Fruit fly (Drosophila melanogaster): ENCODE data around the gene Stip1.

The Stip1 gene

dm6 chr2L:249048-249825 is 45.7 kb upstream of the Stip1 start (continued):
- no peak for TF ChIP-seq ase (GFP tag; IDR thresholded peaks at IDR 0.05)
- TF ChIP-seq CG17385 (GFP tag; optimal IDR thresholded peaks at IDR 0.05): peak; percentile 97
- no peak for TF ChIP-seq Lpt (GFP tag; optimal IDR thresholded peaks at IDR 0.05)
- no peak for TF ChIP-seq CG6272 (GFP tag; IDR thresholded peaks at IDR 0.05)
- TF ChIP-seq dm (GFP tag; optimal IDR thresholded peaks at IDR 0.05): no peak
- TF ChIP-seq CG31388 (GFP tag; optimal IDR thresholded peaks at IDR 0.05): no peak
- no peak for TF ChIP-seq ap (GFP tag; IDR thresholded peaks at IDR 0.05)
- TF ChIP-seq CG42726 (GFP tag; IDR thresholded peaks at IDR 0.05; ENCODE audit: partially characterized antibody): no peak
- TF ChIP-seq grau (tag; optimal IDR thresholded peaks at IDR 0.05): peak; percentile 84
- TF ChIP-seq dpn (GFP tag; optimal IDR thresholded peaks at IDR 0.05): no peak
- peak; percentile 10 for TF ChIP-seq CG8944 (GFP tag; optimal IDR thresholded peaks at IDR 0.05)
- TF ChIP-seq dati (GFP tag; IDR thresholded peaks at IDR 0.05): no peak
- TF ChIP-seq rib (GFP tag; IDR thresholded peaks at IDR 0.05): no peak
- no peak for TF ChIP-seq ham (GFP tag; IDR thresholded peaks at IDR 0.05)
- TF ChIP-seq CG8388 (GFP tag; optimal IDR thresholded peaks at IDR 0.05): peak; percentile 24
- TF ChIP-seq CG11456 (GFP tag; IDR thresholded peaks at IDR 0.05): no peak
- no peak for TF ChIP-seq CG11723 (GFP tag; optimal IDR thresholded peaks at IDR 0.05)
- no peak for TF ChIP-seq Asciz (GFP tag; optimal IDR thresholded peaks at IDR 0.05)
- TF ChIP-seq CG10274 (GFP tag; optimal IDR thresholded peaks at IDR 0.05): no peak
- no peak for TF ChIP-seq CG1792 (GFP tag; optimal IDR thresholded peaks at IDR 0.05)
- TF ChIP-seq CG7372 (GFP tag; IDR thresholded peaks at IDR 0.05): no peak
- no peak for TF ChIP-seq tup (GFP tag; optimal IDR thresholded peaks at IDR 0.05)
- no peak for TF ChIP-seq CG9609 (GFP tag; optimal IDR thresholded peaks at IDR 0.05)
- no peak for TF ChIP-seq bcd (GFP tag; optimal IDR thresholded peaks at IDR 0.05)
- TF ChIP-seq Blimp-1 (GFP tag; optimal IDR thresholded peaks at IDR 0.05): no peak
- no peak for TF ChIP-seq slp2 (GFP tag; optimal IDR thresholded peaks at IDR 0.05)
- no peak for TF ChIP-seq Hmx (GFP tag; optimal IDR thresholded peaks at IDR 0.05)
- TF ChIP-seq inv (GFP tag; IDR thresholded peaks at IDR 0.05; ENCODE audit: partially characterized antibody): no peak
- no peak for TF ChIP-seq D (optimal IDR thresholded peaks at IDR 0.05)
- peak; percentile 14 for TF ChIP-seq D (GFP tag; optimal IDR thresholded peaks at IDR 0.05)
- no peak for TF ChIP-seq shn (GFP tag; optimal IDR thresholded peaks at IDR 0.05)
- no peak for TF ChIP-seq NFAT (GFP tag; IDR thresholded peaks at IDR 0.05)
- TF ChIP-seq CG10209 (GFP tag; optimal IDR thresholded peaks at IDR 0.05): no peak
- peak; percentile 87 for TF ChIP-seq CG3163 (GFP tag; optimal IDR thresholded peaks at IDR 0.05)
- TF ChIP-seq CG7745 (tag; optimal IDR thresholded peaks at IDR 0.05): no peak
- no peak for TF ChIP-seq Poxn (GFP tag; IDR thresholded peaks at IDR 0.05)
- no peak for TF ChIP-seq Dref (GFP tag; IDR thresholded peaks at IDR 0.05)
- TF ChIP-seq vnd (GFP tag; IDR thresholded peaks at IDR 0.05; ENCODE audit: partially characterized antibody): no peak
- peak; percentile 62 for TF ChIP-seq Drgx (GFP tag; IDR thresholded peaks at IDR 0.05)
- no peak for TF ChIP-seq CG4282 (GFP tag; optimal IDR thresholded peaks at IDR 0.05)
- TF ChIP-seq E2f1 (GFP tag; IDR thresholded peaks at IDR 0.05): no peak
- peak; percentile 15 for TF ChIP-seq CG10979 (tag; optimal IDR thresholded peaks at IDR 0.05)
- no peak for TF ChIP-seq CG3407 (GFP tag; optimal IDR thresholded peaks at IDR 0.05)
- TF ChIP-seq sob (GFP tag; IDR thresholded peaks at IDR 0.05): no peak; the same call in 1 of the 2 replicates
- TF ChIP-seq Mad (GFP tag; optimal IDR thresholded peaks at IDR 0.05): no peak
- TF ChIP-seq Atf-2 (GFP tag; optimal IDR thresholded peaks at IDR 0.05): no peak
- no peak for TF ChIP-seq fd102C (GFP tag; optimal IDR thresholded peaks at IDR 0.05)
- no peak for TF ChIP-seq Max (GFP tag; optimal IDR thresholded peaks at IDR 0.05)
- no peak for TF ChIP-seq CG30020 (tag; optimal IDR thresholded peaks at IDR 0.05)
- no peak for TF ChIP-seq tap (tag; optimal IDR thresholded peaks at IDR 0.05)
- TF ChIP-seq CG6654 (GFP tag; optimal IDR thresholded peaks at IDR 0.05): no peak
